Worm (Caenorhabditis elegans) whole organism, early embryonic: ENCODE data around the gene ptp-3.

Experiments used
- B0310.2 ChIP-seq: sonication (generic microtip); optimal IDR thresholded peaks from 2 replicates; lab custom pipeline; 2016; ENCODE audit warnings: mild to moderate bottlenecking, missing genetic modification characterization, missing compliant biosample characterization
- F13C5.2 ChIP-seq: sonication (generic microtip); optimal IDR thresholded peaks from 2 replicates; lab custom pipeline; 2017; ENCODE audit warnings: mild to moderate bottlenecking, missing genetic modification characterization, inconsistent platforms, missing compliant biosample characterization
- aly-1 ChIP-seq: sonication (generic microtip); optimal IDR thresholded peaks from 2 replicates; lab custom pipeline; 2016; ENCODE audit warnings: missing genetic modification characterization, missing compliant biosample characterization
- ama-1 ChIP-seq: fragments of 150-350 bp; optimal IDR thresholded peaks from 2 replicates; lab custom pipeline; 2014
- ceh-13 ChIP-seq: fragments of 200-800 bp; sonication (Bioruptor generic); optimal IDR thresholded peaks from 2 replicates; lab custom pipeline; 2018; ENCODE audit warnings: mild to moderate bottlenecking, missing genetic modification characterization, missing compliant biosample characterization
- ceh-36 ChIP-seq: sonication (generic microtip); optimal IDR thresholded peaks from 2 replicates; lab custom pipeline; 2016; ENCODE audit warnings: missing genetic modification characterization, inconsistent platforms, missing compliant biosample characterization
- ets-7 ChIP-seq: sonication (generic microtip); optimal IDR thresholded peaks from 2 replicates; lab custom pipeline; 2016; ENCODE audit warnings: missing genotype, missing genetic modification characterization, missing compliant biosample characterization
- flt-1 ChIP-seq: fragments of 200-800 bp; sonication (Bioruptor generic); IDR thresholded peaks from 2 replicates; pipeline ENCODE4 v1.3.6; 2022; ENCODE audit warnings: missing genetic modification characterization, missing compliant biosample characterization
- hmbx-1 ChIP-seq: sonication (generic microtip); optimal IDR thresholded peaks from 2 replicates; lab custom pipeline; 2016; ENCODE audit warnings: mild to moderate bottlenecking, missing genetic modification characterization, missing compliant biosample characterization
- hmg-4 ChIP-seq: fragments of 200-800 bp; sonication (Bioruptor generic); optimal IDR thresholded peaks from 2 replicates; lab custom pipeline; 2018; ENCODE audit warnings: mild to moderate bottlenecking, missing genetic modification characterization, missing compliant biosample characterization
- hnd-1 ChIP-seq: sonication (generic microtip); optimal IDR thresholded peaks from 2 replicates; lab custom pipeline; 2016; ENCODE audit warnings: missing genetic modification characterization, missing compliant biosample characterization
- pes-1 ChIP-seq: fragments of 200-800 bp; sonication (Bioruptor generic); IDR thresholded peaks from 2 replicates; pipeline ENCODE4 v1.3.6; 2022; ENCODE audit warnings: missing genetic modification reagents, missing genetic modification characterization, missing compliant biosample characterization
- scrt-1 ChIP-seq: fragments of 200-800 bp; sonication (Bioruptor generic); IDR thresholded peaks from 2 replicates; pipeline ENCODE4 v1.3.6; 2022; ENCODE audit warnings: missing genetic modification characterization, missing compliant biosample characterization
- sea-1 ChIP-seq: fragments of 200-800 bp; sonication (Bioruptor generic); conservative IDR thresholded peaks from 2 replicates; pipeline ENCODE4 v1.3.6; 2022; ENCODE audit warnings: missing genetic modification characterization, missing compliant biosample characterization
- tbx-11 ChIP-seq: fragments of 200-800 bp; sonication (Bioruptor generic); IDR thresholded peaks from 2 replicates; pipeline ENCODE4 v1.3.6; 2022; ENCODE audit warnings: missing genetic modification characterization, missing compliant biosample characterization
- tbx-37 ChIP-seq: fragments of 200-800 bp; sonication (Bioruptor generic); conservative IDR thresholded peaks from 2 replicates; pipeline ENCODE4 v1.3.6; 2022; ENCODE audit warnings: missing genetic modification reagents, missing genetic modification characterization, missing compliant biosample characterization
- tra-4 ChIP-seq: sonication (generic microtip); optimal IDR thresholded peaks from 2 replicates; lab custom pipeline; 2017; ENCODE audit warnings: missing genetic modification characterization, missing compliant biosample characterization

Gene ptp-3

ce11 chrII:11044193-11044568 is 68.8 kb downstream of the ptp-3 start:
- TF ChIP-seq aly-1 (tag; lab: Kevin White, UChicago) = peak; percentile 62
- no peak for TF ChIP-seq ets-7 (tag; lab: Kevin White, UChicago)
- TF ChIP-seq ceh-36 (tag; lab: Kevin White, UChicago) = no peak

- no peak for TF ChIP-seq ceh-13 (GFP tag; lab: Kevin White, UChicago)
- no peak for TF ChIP-seq B0310.2
- TF ChIP-seq flt-1 (GFP tag; lab: Robert Waterston, UW) = no peak
- no peak for TF ChIP-seq ets-7 (tag; lab: Kevin White, UChicago)
- no peak for TF ChIP-seq pes-1
- no peak for TF ChIP-seq sea-1 (GFP tag; lab: Robert Waterston, UW)
- TF ChIP-seq scrt-1 (GFP tag; lab: Robert Waterston, UW) = no peak
- TF ChIP-seq F13C5.2 (tag; lab: Kevin White, UChicago) = no peak
- no peak for TF ChIP-seq ceh-36 (tag; lab: Kevin White, UChicago)
- TF ChIP-seq tbx-37 (GFP tag; lab: Robert Waterston, UW) = no peak
- no peak for TF ChIP-seq ama-1 (lab: Kevin White, UChicago)
- TF ChIP-seq hmbx-1 (tag; lab: Kevin White, UChicago) = no peak
- no peak for TF ChIP-seq tra-4 (tag; lab: Kevin White, UChicago)
- TF ChIP-seq aly-1 (tag; lab: Kevin White, UChicago) = no peak
- no peak for TF ChIP-seq tbx-11 (GFP tag; lab: Robert Waterston, UW)
- no peak for TF ChIP-seq hnd-1
- no peak for TF ChIP-seq hmg-4 (GFP tag; lab: Kevin White, UChicago)
These were observed 70.5 kb downstream of the ptp-3 start, which contains the start of gene col-83 for ce11 chrII:11045872-11046271. col-83 (minus strand) TSS chrII:11045972.

ce11 chrII:11048930-11049329 is 73.6 kb downstream of the ptp-3 start, which contains the start of gene F33A8.4:
F33A8.4 (minus strand) TSS chrII:11049030.
- no peak for TF ChIP-seq pes-1
- TF ChIP-seq aly-1 (tag; lab: Kevin White, UChicago) = no peak
- no peak for TF ChIP-seq hmbx-1 (tag; lab: Kevin White, UChicago)

- no peak for TF ChIP-seq F13C5.2 (tag; lab: Kevin White, UChicago)
- TF ChIP-seq flt-1 (GFP tag; lab: Robert Waterston, UW) = no peak
- no peak for TF ChIP-seq ceh-36 (tag; lab: Kevin White, UChicago)
- TF ChIP-seq hnd-1 = no peak
- no peak for TF ChIP-seq scrt-1 (GFP tag; lab: Robert Waterston, UW)
- TF ChIP-seq tbx-11 (GFP tag; lab: Robert Waterston, UW) = no peak
- TF ChIP-seq hmg-4 (GFP tag; lab: Kevin White, UChicago) = no peak
- no peak for TF ChIP-seq hmbx-1 (tag; lab: Kevin White, UChicago)
- TF ChIP-seq sea-1 (GFP tag; lab: Robert Waterston, UW) = no peak
- TF ChIP-seq pes-1 = no peak
- TF ChIP-seq ama-1 (lab: Kevin White, UChicago) = no peak
- no peak for TF ChIP-seq ceh-13 (GFP tag; lab: Kevin White, UChicago)
- TF ChIP-seq tbx-37 (GFP tag; lab: Robert Waterston, UW) = no peak
- TF ChIP-seq aly-1 (tag; lab: Kevin White, UChicago) = no peak
- TF ChIP-seq B0310.2 = no peak
- no peak for TF ChIP-seq tra-4 (tag; lab: Kevin White, UChicago)
- no peak for TF ChIP-seq ets-7 (tag; lab: Kevin White, UChicago)
These were observed 74.5 kb downstream of the ptp-3 start, which contains the start of the genes sdhd-1 and ilkp-1 for ce11 chrII:11049876-11050275. sdhd-1 (minus strand) TSS chrII:11049913. ilkp-1 (plus strand) TSS chrII:11050255.

- TF ChIP-seq flt-1 (GFP tag; lab: Robert Waterston, UW) = no peak
- no peak for TF ChIP-seq ceh-13 (GFP tag; lab: Kevin White, UChicago)
- TF ChIP-seq tbx-37 (GFP tag; lab: Robert Waterston, UW) = no peak
- no peak for TF ChIP-seq B0310.2
- TF ChIP-seq F13C5.2 (tag; lab: Kevin White, UChicago) = no peak
These were observed 75.3 kb downstream of the ptp-3 start for ce11 chrII:11050678-11051077.

ce11 chrII:11052526-11052925 is 77.2 kb downstream of the ptp-3 start:
- TF ChIP-seq ets-7 (tag; lab: Kevin White, UChicago) (no peak), tra-4 (tag; lab: Kevin White, UChicago) (no peak), tbx-37 (GFP tag; lab: Robert Waterston, UW) (no peak), hmg-4 (GFP tag; lab: Kevin White, UChicago) (no peak), ceh-36 (tag; lab: Kevin White, UChicago) (no peak), ama-1 (lab: Kevin White, UChicago) (no peak), pes-1 (no peak), scrt-1 (GFP tag; lab: Robert Waterston, UW) (no peak), flt-1 (GFP tag; lab: Robert Waterston, UW) (no peak), hmbx-1 (tag; lab: Kevin White, UChicago) (no peak), tbx-11 (GFP tag; lab: Robert Waterston, UW) (no peak), aly-1 (tag; lab: Kevin White, UChicago) (no peak), hnd-1 (no peak), ceh-13 (GFP tag; lab: Kevin White, UChicago) (no peak), B0310.2 (no peak), sea-1 (GFP tag; lab: Robert Waterston, UW) (no peak), F13C5.2 (tag; lab: Kevin White, UChicago) (no peak)

ce11 chrII:11055223-11055622 is 79.9 kb downstream of the ptp-3 start, which contains the start of gene F45E10.2:
F45E10.2 (minus strand) TSS chrII:11055323.
- no peak for TF ChIP-seq scrt-1 (GFP tag; lab: Robert Waterston, UW)
- no peak for TF ChIP-seq aly-1 (tag; lab: Kevin White, UChicago)
- TF ChIP-seq flt-1 (GFP tag; lab: Robert Waterston, UW) = no peak

ce11 chrII:11057256-11057655 is 81.9 kb downstream of the ptp-3 start:
- no peak for TF ChIP-seq hmg-4 (GFP tag; lab: Kevin White, UChicago)
- TF ChIP-seq scrt-1 (GFP tag; lab: Robert Waterston, UW) = no peak
- TF ChIP-seq ama-1 (lab: Kevin White, UChicago) = no peak
- TF ChIP-seq F13C5.2 (tag; lab: Kevin White, UChicago) = no peak
- no peak for TF ChIP-seq tbx-11 (GFP tag; lab: Robert Waterston, UW)
- TF ChIP-seq tra-4 (tag; lab: Kevin White, UChicago) = no peak
- TF ChIP-seq ceh-36 (tag; lab: Kevin White, UChicago) = no peak
- no peak for TF ChIP-seq hnd-1
- TF ChIP-seq flt-1 (GFP tag; lab: Robert Waterston, UW) = no peak
- TF ChIP-seq tbx-37 (GFP tag; lab: Robert Waterston, UW) = no peak
- TF ChIP-seq ceh-13 (GFP tag; lab: Kevin White, UChicago) = no peak
- TF ChIP-seq pes-1 = no peak
- TF ChIP-seq ets-7 (tag; lab: Kevin White, UChicago) = no peak
- no peak for TF ChIP-seq aly-1 (tag; lab: Kevin White, UChicago)
